Worm (Caenorhabditis elegans): Measurements from ENCODE around the gene C02F5.2.

The C02F5.2 gene

DNA sequence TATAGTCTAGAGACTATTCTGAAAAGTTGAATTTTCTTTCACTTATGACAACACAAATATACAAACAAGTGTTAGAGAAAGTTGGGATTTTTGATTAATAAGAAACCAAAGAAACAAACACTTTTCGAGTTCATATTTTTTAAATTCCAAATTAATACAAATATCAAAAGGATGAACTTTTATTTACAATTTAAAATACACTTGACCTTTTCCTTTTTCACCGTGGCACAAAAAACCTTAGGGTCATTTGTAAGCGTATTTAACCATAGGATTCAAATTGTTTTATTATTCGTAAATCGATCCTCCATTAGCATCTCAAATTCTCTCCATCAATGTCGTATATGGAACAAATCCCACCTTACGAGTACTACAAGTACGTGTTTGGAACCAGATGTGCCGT is 13.5 kb upstream of the C02F5.2 start, which contains the start of gene C02F5.5:
TSS of gene C02F5.5 (plus strand) at position 301 of the 400 bp plus-strand sequence.
- TF ChIP-seq pes-1 (GFP tag; IDR thresholded peaks at IDR 0.05) (no peak), tbx-11 (GFP tag; IDR thresholded peaks at IDR 0.05) (no peak), F13C5.2 (tag; optimal IDR thresholded peaks at IDR 0.05) (no peak), hnd-1 (tag; optimal IDR thresholded peaks at IDR 0.05) (no peak), ets-7 (tag; optimal IDR thresholded peaks at IDR 0.05) (no peak), ama-1 (optimal IDR thresholded peaks at IDR 0.05) (no peak), flt-1 (GFP tag; IDR thresholded peaks at IDR 0.05) (no peak), tbx-37 (GFP tag; conservative IDR thresholded peaks at IDR 0.05) (no peak), hmbx-1 (tag; optimal IDR thresholded peaks at IDR 0.05) (no peak), ceh-36 (tag; optimal IDR thresholded peaks at IDR 0.05) (no peak), aly-1 (tag; optimal IDR thresholded peaks at IDR 0.05) (no peak), sea-1 (GFP tag; conservative IDR thresholded peaks at IDR 0.05) (no peak), B0310.2 (tag; optimal IDR thresholded peaks at IDR 0.05) (no peak), hmg-4 (GFP tag; optimal IDR thresholded peaks at IDR 0.05) (no peak), tra-4 (tag; optimal IDR thresholded peaks at IDR 0.05) (no peak), scrt-1 (GFP tag; IDR thresholded peaks at IDR 0.05) (no peak), ceh-13 (GFP tag; optimal IDR thresholded peaks at IDR 0.05) (no peak)

DNA sequence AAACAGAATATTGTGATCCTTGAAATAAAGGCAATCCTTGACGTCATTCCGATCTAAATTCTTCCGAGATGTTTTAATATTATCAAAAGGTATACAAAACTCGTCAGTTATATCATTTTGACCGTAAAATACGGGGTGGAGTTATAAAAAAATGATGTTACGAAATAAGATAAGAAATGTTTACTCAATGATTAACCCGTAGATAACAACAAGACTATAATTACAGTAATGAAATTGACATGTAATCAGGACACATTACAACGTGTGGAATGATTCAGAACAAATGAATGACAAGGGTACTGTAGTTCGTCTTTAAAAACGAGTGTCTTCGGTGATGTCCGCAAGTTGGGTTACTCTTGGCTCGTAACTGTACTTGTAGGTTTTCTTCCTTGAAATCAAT is 11.6 kb upstream of the C02F5.2 start, which contains the start of gene tsp-2:
TSS of gene tsp-2 (minus strand) at position 109 of the 400 bp plus-strand sequence.
- TF ChIP-seq ama-1 (optimal IDR thresholded peaks at IDR 0.05) (no peak), ceh-36 (tag; optimal IDR thresholded peaks at IDR 0.05) (no peak), B0310.2 (tag; optimal IDR thresholded peaks at IDR 0.05) (no peak), ceh-13 (GFP tag; optimal IDR thresholded peaks at IDR 0.05) (no peak), ets-7 (tag; optimal IDR thresholded peaks at IDR 0.05) (no peak), F13C5.2 (tag; optimal IDR thresholded peaks at IDR 0.05) (no peak), scrt-1 (GFP tag; IDR thresholded peaks at IDR 0.05) (no peak), aly-1 (tag; optimal IDR thresholded peaks at IDR 0.05) (no peak), flt-1 (GFP tag; IDR thresholded peaks at IDR 0.05) (no peak), pes-1 (GFP tag; IDR thresholded peaks at IDR 0.05) (no peak), hnd-1 (tag; optimal IDR thresholded peaks at IDR 0.05) (no peak), tra-4 (tag; optimal IDR thresholded peaks at IDR 0.05) (no peak), hmbx-1 (tag; optimal IDR thresholded peaks at IDR 0.05) (no peak), sea-1 (GFP tag; conservative IDR thresholded peaks at IDR 0.05) (no peak)

DNA sequence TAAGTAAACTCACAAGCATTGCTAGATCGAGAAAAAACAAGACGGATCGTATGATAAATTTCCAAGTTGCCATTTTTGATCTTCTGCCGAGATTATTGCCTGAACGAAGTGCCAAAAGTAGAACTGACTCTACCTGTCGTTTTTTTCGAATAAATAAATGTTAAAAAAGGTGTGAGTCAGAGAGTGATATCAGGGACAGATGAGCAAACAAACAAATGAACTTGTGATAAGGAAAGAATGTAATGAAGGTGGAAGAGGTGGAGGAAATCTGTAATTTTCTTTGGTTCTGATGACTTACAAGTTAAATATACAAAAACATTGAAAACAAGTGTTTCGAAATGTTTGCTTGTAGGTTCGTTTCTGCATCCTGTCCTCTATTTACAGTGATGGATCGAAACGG is 10.1 kb upstream of the C02F5.2 start, which contains the start of gene tsp-1:
TSS of gene tsp-1 (minus strand) at position 99 of the 400 bp plus-strand sequence.
- TF ChIP-seq sea-1 (GFP tag; conservative IDR thresholded peaks at IDR 0.05): no peak
- no peak for TF ChIP-seq hmbx-1 (tag; optimal IDR thresholded peaks at IDR 0.05)
- TF ChIP-seq ets-7 (tag; optimal IDR thresholded peaks at IDR 0.05): no peak
- TF ChIP-seq ama-1 (optimal IDR thresholded peaks at IDR 0.05): no peak
- no peak for TF ChIP-seq hmg-4 (GFP tag; optimal IDR thresholded peaks at IDR 0.05)
- TF ChIP-seq ceh-13 (GFP tag; optimal IDR thresholded peaks at IDR 0.05): no peak
- no peak for TF ChIP-seq tra-4 (tag; optimal IDR thresholded peaks at IDR 0.05)
- TF ChIP-seq hnd-1 (tag; optimal IDR thresholded peaks at IDR 0.05): no peak
- no peak for TF ChIP-seq tbx-11 (GFP tag; IDR thresholded peaks at IDR 0.05)
- TF ChIP-seq scrt-1 (GFP tag; IDR thresholded peaks at IDR 0.05): no peak
- no peak for TF ChIP-seq B0310.2 (tag; optimal IDR thresholded peaks at IDR 0.05)
- no peak for TF ChIP-seq ceh-36 (tag; optimal IDR thresholded peaks at IDR 0.05)

DNA sequence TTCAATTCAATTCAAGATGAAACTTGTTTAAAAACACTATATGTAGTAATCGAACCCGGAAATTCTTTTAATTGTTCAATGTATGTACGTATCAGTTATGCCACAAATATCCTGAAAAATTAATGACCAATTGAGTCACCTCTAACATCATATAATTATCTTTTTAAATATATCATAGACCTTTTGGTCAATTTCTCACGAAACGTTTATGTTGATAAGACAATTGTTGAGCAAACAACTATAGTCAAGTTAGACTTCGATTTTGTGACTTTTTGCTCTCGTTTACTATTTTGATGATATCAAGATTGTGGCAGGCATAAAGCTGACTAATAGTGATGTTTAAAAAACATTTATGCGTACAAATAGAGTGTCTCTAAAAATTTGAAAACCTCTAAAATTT is 9.2 kb upstream of the C02F5.2 start:
- TF ChIP-seq hmg-4 (GFP tag; optimal IDR thresholded peaks at IDR 0.05): no peak
- TF ChIP-seq tbx-37 (GFP tag; conservative IDR thresholded peaks at IDR 0.05): no peak
- TF ChIP-seq ceh-13 (GFP tag; optimal IDR thresholded peaks at IDR 0.05): no peak
- TF ChIP-seq hnd-1 (tag; optimal IDR thresholded peaks at IDR 0.05): no peak
- TF ChIP-seq flt-1 (GFP tag; IDR thresholded peaks at IDR 0.05): no peak
- no peak for TF ChIP-seq sea-1 (GFP tag; conservative IDR thresholded peaks at IDR 0.05)
- no peak for TF ChIP-seq scrt-1 (GFP tag; IDR thresholded peaks at IDR 0.05)
- TF ChIP-seq F13C5.2 (tag; optimal IDR thresholded peaks at IDR 0.05): no peak
- no peak for TF ChIP-seq pes-1 (GFP tag; IDR thresholded peaks at IDR 0.05)
- no peak for TF ChIP-seq hmbx-1 (tag; optimal IDR thresholded peaks at IDR 0.05)
- no peak for TF ChIP-seq tra-4 (tag; optimal IDR thresholded peaks at IDR 0.05)
- no peak for TF ChIP-seq tbx-11 (GFP tag; IDR thresholded peaks at IDR 0.05)
- TF ChIP-seq ets-7 (tag; optimal IDR thresholded peaks at IDR 0.05): no peak
- TF ChIP-seq aly-1 (tag; optimal IDR thresholded peaks at IDR 0.05): no peak
- no peak for TF ChIP-seq B0310.2 (tag; optimal IDR thresholded peaks at IDR 0.05)
- no peak for TF ChIP-seq ceh-36 (tag; optimal IDR thresholded peaks at IDR 0.05)
- TF ChIP-seq ama-1 (optimal IDR thresholded peaks at IDR 0.05): no peak

DNA sequence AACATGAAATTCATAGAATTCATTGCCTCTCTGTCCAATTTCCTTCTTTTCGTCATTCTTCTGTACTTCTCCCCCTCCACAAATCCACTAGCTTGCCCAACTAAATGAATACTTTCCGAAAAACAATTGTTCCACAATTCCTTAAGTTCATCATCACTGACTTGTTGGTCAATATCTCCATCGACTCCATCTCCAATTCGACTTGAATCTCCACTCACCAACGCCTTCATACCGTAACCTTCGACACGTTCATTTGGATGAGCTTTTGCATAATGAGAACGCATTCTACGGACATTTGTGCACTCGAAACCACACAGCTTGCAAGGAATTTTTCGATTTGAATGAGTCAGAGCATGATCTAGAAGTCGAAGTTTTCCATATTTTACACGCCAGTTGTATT is 8.5 kb upstream of the C02F5.2 start:
- TF ChIP-seq F13C5.2 (tag; optimal IDR thresholded peaks at IDR 0.05): no peak
- no peak for TF ChIP-seq tbx-37 (GFP tag; conservative IDR thresholded peaks at IDR 0.05)
- no peak for TF ChIP-seq flt-1 (GFP tag; IDR thresholded peaks at IDR 0.05)
- no peak for TF ChIP-seq sea-1 (GFP tag; conservative IDR thresholded peaks at IDR 0.05)
- no peak for TF ChIP-seq ets-7 (tag; optimal IDR thresholded peaks at IDR 0.05)
- no peak for TF ChIP-seq hmg-4 (GFP tag; optimal IDR thresholded peaks at IDR 0.05)
- TF ChIP-seq scrt-1 (GFP tag; IDR thresholded peaks at IDR 0.05): no peak
- TF ChIP-seq hnd-1 (tag; optimal IDR thresholded peaks at IDR 0.05): no peak
- no peak for TF ChIP-seq B0310.2 (tag; optimal IDR thresholded peaks at IDR 0.05)
- TF ChIP-seq tbx-11 (GFP tag; IDR thresholded peaks at IDR 0.05): no peak
- no peak for TF ChIP-seq aly-1 (tag; optimal IDR thresholded peaks at IDR 0.05)
- no peak for TF ChIP-seq tra-4 (tag; optimal IDR thresholded peaks at IDR 0.05)
- TF ChIP-seq pes-1 (GFP tag; IDR thresholded peaks at IDR 0.05): no peak

DNA sequence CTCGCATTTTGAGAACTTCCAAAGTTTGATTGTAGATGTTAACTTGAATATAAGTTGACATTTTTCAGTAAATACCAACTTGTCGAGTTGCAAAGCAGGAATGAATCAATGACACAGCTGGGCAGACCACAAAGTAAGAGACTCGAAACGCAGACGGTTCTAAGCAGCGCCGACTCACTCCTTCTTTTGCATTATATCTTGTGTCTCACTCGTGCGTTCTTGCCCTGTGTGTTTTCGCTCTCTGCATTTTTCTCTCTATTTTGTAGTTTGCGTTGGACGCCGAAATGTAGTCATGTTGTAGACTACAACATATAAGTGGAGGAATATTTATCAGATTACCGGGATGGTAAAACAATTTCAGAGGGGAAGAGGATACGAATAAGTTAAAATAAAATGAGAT is 6.6 kb upstream of the C02F5.2 start, which contains the start of gene C02F5.12:
TSS of gene C02F5.12 (minus strand) at position 221 of the 400 bp plus-strand sequence.
- no peak for TF ChIP-seq hmg-4 (GFP tag; optimal IDR thresholded peaks at IDR 0.05)
- no peak for TF ChIP-seq ceh-36 (tag; optimal IDR thresholded peaks at IDR 0.05)
- no peak for TF ChIP-seq F13C5.2 (tag; optimal IDR thresholded peaks at IDR 0.05)
- no peak for TF ChIP-seq hnd-1 (tag; optimal IDR thresholded peaks at IDR 0.05)
- no peak for TF ChIP-seq ceh-13 (GFP tag; optimal IDR thresholded peaks at IDR 0.05)
- TF ChIP-seq flt-1 (GFP tag; IDR thresholded peaks at IDR 0.05): no peak

DNA sequence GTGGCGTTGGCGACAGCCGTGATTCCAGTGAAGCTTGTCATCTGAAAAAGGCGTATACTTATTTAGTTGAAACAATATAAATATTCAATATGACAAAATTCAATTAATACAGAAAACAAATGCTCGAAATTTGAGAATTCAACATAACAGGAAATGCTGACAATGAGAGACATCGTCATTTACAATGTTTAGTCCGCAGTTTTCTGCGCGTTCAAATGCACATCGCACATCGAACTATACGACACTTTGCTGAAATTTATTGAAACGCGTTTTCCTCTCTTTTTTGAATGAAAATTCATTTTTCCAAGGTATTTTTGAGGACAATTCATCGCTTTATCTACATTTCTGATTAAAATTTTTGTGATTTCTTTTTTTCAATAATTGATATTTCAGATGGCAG is 5.4 kb upstream of the C02F5.2 start, which contains the start of the genes pbs-6 and cids-1:
TSS of gene pbs-6 (minus strand) at position 41 of the 400 bp plus-strand sequence.
TSS of gene cids-1 (plus strand) at position 394 of the 400 bp plus-strand sequence.
- TF ChIP-seq tra-4 (tag; optimal IDR thresholded peaks at IDR 0.05) (no peak), ets-7 (tag; optimal IDR thresholded peaks at IDR 0.05) (no peak), tbx-37 (GFP tag; conservative IDR thresholded peaks at IDR 0.05) (no peak), ceh-13 (GFP tag; optimal IDR thresholded peaks at IDR 0.05) (no peak)
